Worm (Caenorhabditis elegans): ENCODE measurements around the gene F59B10.6.

F59B10.6 gene

ce11 chrII:10555484-10556075 is 31.3 kb upstream of the F59B10.6 start (continued):
- TF ChIP-seq mxl-2 (GFP tag; conservative IDR thresholded peaks at IDR 0.05), result 0 out of 2 replicates have a peak, but pooled peaks have one; percentile 8
- no peak for TF ChIP-seq nhr-6 (tag; optimal IDR thresholded peaks at IDR 0.05)
- no peak for TF ChIP-seq Y5F2A.4 (GFP tag; optimal IDR thresholded peaks at IDR 0.05)
- TF ChIP-seq ceh-44 (GFP tag; IDR thresholded peaks at IDR 0.05), result no peak
- no peak for TF ChIP-seq snpc-1.2 (GFP tag; IDR thresholded peaks at IDR 0.05)
- peak; percentile 49 for TF ChIP-seq nhr-77 (tag; optimal IDR thresholded peaks at IDR 0.05)
- TF ChIP-seq T20F7.1 (GFP tag; optimal IDR thresholded peaks at IDR 0.05), result peak; percentile 6
- peak; percentile 82 for TF ChIP-seq nhr-11 (tag; optimal IDR thresholded peaks at IDR 0.05)
- TF ChIP-seq ZK546.5 (tag; optimal IDR thresholded peaks at IDR 0.05), result no peak
- TF ChIP-seq tra-1 (GFP tag; IDR thresholded peaks at IDR 0.05), result peak; percentile 56
- TF ChIP-seq R02D3.7 (tag; optimal IDR thresholded peaks at IDR 0.05), result no peak
- TF ChIP-seq hlh-30 (tag; optimal IDR thresholded peaks at IDR 0.05; ENCODE audit: insufficient read depth), result peak; percentile 86
- peak; percentile 9 for TF ChIP-seq ztf-7 (tag; optimal IDR thresholded peaks at IDR 0.05)
- no peak for TF ChIP-seq F44E2.7 (GFP tag; IDR thresholded peaks at IDR 0.05)
- TF ChIP-seq F26F4.8 (GFP tag; conservative IDR thresholded peaks at IDR 0.05), result no peak
- TF ChIP-seq saeg-2 (GFP tag; IDR thresholded peaks at IDR 0.05), result peak; percentile 70
- peak; percentile 35 for TF ChIP-seq spr-1 (tag; optimal IDR thresholded peaks at IDR 0.05)
- TF ChIP-seq T26A8.4 (GFP tag; IDR thresholded peaks at IDR 0.05), result no peak
- peak; percentile 12 to 20 for TF ChIP-seq lsy-2 (tag; optimal IDR thresholded peaks at IDR 0.05)
- TF ChIP-seq mdt-29 (GFP tag; IDR thresholded peaks at IDR 0.05), result peak; percentile 85
- TF ChIP-seq gei-8 (GFP tag; optimal IDR thresholded peaks at IDR 0.05), result no peak
- peak; percentile 69 for TF ChIP-seq nhr-48 (tag; optimal IDR thresholded peaks at IDR 0.05)
- peak; percentile 73 for TF ChIP-seq nhr-28 (tag; optimal IDR thresholded peaks at IDR 0.05)
- TF ChIP-seq unc-130 (GFP tag; optimal IDR thresholded peaks at IDR 0.05), result no peak
- no peak for TF ChIP-seq zip-11 (GFP tag; IDR thresholded peaks at IDR 0.05)
- no peak; the same call in 1 of the 2 replicates for TF ChIP-seq arid-1 (GFP tag; conservative IDR thresholded peaks at IDR 0.05)
- no peak for TF ChIP-seq F49E8.2 (tag; optimal IDR thresholded peaks at IDR 0.05; ENCODE audit: borderline replicate concordance)
- TF ChIP-seq dmd-8 (GFP tag; IDR thresholded peaks at IDR 0.05), result no peak
- no peak for TF ChIP-seq ces-1 (GFP tag; optimal IDR thresholded peaks at IDR 0.05)
- peak; percentile 40 for TF ChIP-seq nhr-25 (tag; optimal IDR thresholded peaks at IDR 0.05; ENCODE audit: borderline replicate concordance, insufficient read depth)
- no peak for TF ChIP-seq attf-4 (tag; optimal IDR thresholded peaks at IDR 0.05)
- TF ChIP-seq sdz-12 (GFP tag; optimal IDR thresholded peaks at IDR 0.05), result no peak
- TF ChIP-seq lin-1 (GFP tag; IDR thresholded peaks at IDR 0.05), result peak; percentile 7; the same call in 1 of the 2 replicates
- peak; percentile 5 for TF ChIP-seq pqm-1 (tag; optimal IDR thresholded peaks at IDR 0.05)
- TF ChIP-seq php-3 (GFP tag; IDR thresholded peaks at IDR 0.05), result peak; percentile 67
- no peak for TF ChIP-seq pha-4 (GFP tag; IDR thresholded peaks at IDR 0.05)
- TF ChIP-seq pha-4 (tag; optimal IDR thresholded peaks at IDR 0.05), result no peak
- TF ChIP-seq ama-1 (optimal IDR thresholded peaks at IDR 0.05), result peak; percentile 57
- no peak for TF ChIP-seq dmd-9 (GFP tag; IDR thresholded peaks at IDR 0.05)
- peak; percentile 3; the same call in 1 of the 2 replicates for TF ChIP-seq egl-43 (GFP tag; IDR thresholded peaks at IDR 0.05)
- TF ChIP-seq lin-29 (GFP tag; IDR thresholded peaks at IDR 0.05), result no peak; the same call in 1 of the 2 replicates
- peak; percentile 15 for TF ChIP-seq nhr-111 (GFP tag; optimal IDR thresholded peaks at IDR 0.05)
- peak; percentile 31 for TF ChIP-seq zfp-3 (GFP tag; conservative IDR thresholded peaks at IDR 0.05)
- TF ChIP-seq nhr-237 (tag; optimal IDR thresholded peaks at IDR 0.05), result no peak
- no peak for TF ChIP-seq egl-27 (tag; optimal IDR thresholded peaks at IDR 0.05)
- TF ChIP-seq ceh-20 (GFP tag; IDR thresholded peaks at IDR 0.05), result peak; percentile 14; the same call in 1 of the 2 replicates
- peak; percentile 48 for TF ChIP-seq lin-38 (GFP tag; IDR thresholded peaks at IDR 0.05)
- no peak for TF ChIP-seq F10B5.3 (tag; optimal IDR thresholded peaks at IDR 0.05)
- TF ChIP-seq dpl-1 (GFP tag; optimal IDR thresholded peaks at IDR 0.05), result peak; percentile 17
- peak in 1 of 2 experiments; percentile 95 for TF ChIP-seq unc-62 (GFP tag; optimal IDR thresholded peaks at IDR 0.05 in 1 of 2)
- no peak for TF ChIP-seq unc-62 (tag; optimal IDR thresholded peaks at IDR 0.05)

Measured in whole organism, L4 larva.